Worm (Caenorhabditis elegans) whole organism, L4 larva: ENCODE results near the gene pst-2.

Experiments used
- F10B5.3 ChIP-seq: sonication (generic microtip); optimal IDR thresholded peaks from 2 replicates; lab custom pipeline; 2016; ENCODE audit warnings: mild to moderate bottlenecking, missing genetic modification characterization, missing compliant biosample characterization
- F49E8.2 ChIP-seq: sonication (generic microtip); optimal IDR thresholded peaks from 2 replicates; lab custom pipeline; 2016; ENCODE audit warnings: missing compliant biosample characterization, mild to moderate bottlenecking, missing genetic modification characterization, borderline replicate concordance
- T26A8.4 ChIP-seq: fragments of 200-800 bp; sonication (Bioruptor generic); IDR thresholded peaks from 2 replicates; pipeline ENCODE4 v1.3.6; 2022; ENCODE audit warnings: missing genetic modification characterization, missing compliant biosample characterization
- Y105C5A.15 ChIP-seq: fragments of 200-800 bp; sonication (Bioruptor generic); IDR thresholded peaks from 2 replicates; pipeline ENCODE4 v1.3.6; 2022; ENCODE audit warnings: missing genetic modification characterization, missing compliant biosample characterization
- aha-1 ChIP-seq: fragments of 150-350 bp; peaks from one replicate; lab custom pipeline; 2014; ENCODE audit warnings: missing biosample characterization, missing genetic modification characterization
- aly-2 ChIP-seq: sonication (generic microtip); optimal IDR thresholded peaks from 2 replicates; lab custom pipeline; 2018; ENCODE audit warnings: missing biosample characterization, missing genetic modification characterization
- dmd-8 ChIP-seq: fragments of 200-800 bp; sonication (Bioruptor generic); IDR thresholded peaks from 2 replicates; pipeline ENCODE4 v1.3.6; 2022; ENCODE audit warnings: missing genetic modification characterization, missing compliant biosample characterization
- hif-1 ChIP-seq, 2 experiments: sonication (generic microtip); optimal IDR thresholded peaks; 2 replicates each; lab custom pipeline; 2016 to 2017; ENCODE audit warnings: missing compliant biosample characterization in 2 of 2, missing genetic modification characterization in 2 of 2, missing genetic modification reagents in 2 of 2, missing genotype in 2 of 2, mild to moderate bottlenecking in 1 of 2
- lin-1 ChIP-seq: fragments of 200-800 bp; sonication (Bioruptor generic); IDR thresholded peaks from 2 replicates; pipeline ENCODE4 v1.3.6; 2022; ENCODE audit warnings: missing genetic modification reagents, missing genetic modification characterization, missing compliant biosample characterization
- lin-39 ChIP-seq: fragments of 150-350 bp; optimal IDR thresholded peaks from 2 replicates; lab custom pipeline; 2014; ENCODE audit warnings: missing biosample characterization, missing genetic modification reagents, missing genetic modification characterization
- madf-9 ChIP-seq: fragments of 200-800 bp; sonication (Bioruptor generic); conservative IDR thresholded peaks from 2 replicates; pipeline ENCODE4 v1.3.6; 2022; ENCODE audit warnings: missing genetic modification reagents, missing genetic modification characterization, missing compliant biosample characterization
- mdl-1 ChIP-seq, 2 experiments: fragments of 150-350 bp in 1 of 2; sonication (generic microtip) in 1 of 2; optimal IDR thresholded peaks; 2 replicates each; lab custom pipeline; 2014 to 2017; ENCODE audit warnings: missing biosample characterization in 2 of 2, missing genetic modification characterization in 2 of 2
- mdt-29 ChIP-seq: fragments of 200-800 bp; sonication (Bioruptor generic); IDR thresholded peaks from 2 replicates; pipeline ENCODE4 v1.3.6; 2022; ENCODE audit warnings: missing genetic modification reagents, missing genetic modification characterization, missing compliant biosample characterization
- mep-1 ChIP-seq: fragments of 150-350 bp; sonication (generic microtip); optimal IDR thresholded peaks from 3 replicates; lab custom pipeline; 2014; ENCODE audit warnings: missing biosample characterization, missing genetic modification characterization
- mxl-2 ChIP-seq: fragments of 200-800 bp; sonication (Bioruptor generic); conservative IDR thresholded peaks from 2 replicates; pipeline ENCODE4 v1.3.6; 2022; ENCODE audit warnings: missing genetic modification reagents, missing genetic modification characterization, missing compliant biosample characterization
- nhr-28 ChIP-seq: fragments of 150-350 bp; optimal IDR thresholded peaks from 2 replicates; lab custom pipeline; 2014; ENCODE audit warnings: missing biosample characterization, missing genetic modification characterization
- nhr-76 ChIP-seq: fragments of 150-350 bp; optimal IDR thresholded peaks from 2 replicates; lab custom pipeline; 2014; ENCODE audit warnings: missing biosample characterization, missing genetic modification characterization
- php-3 ChIP-seq: fragments of 200-800 bp; sonication (Bioruptor generic); IDR thresholded peaks from 2 replicates; pipeline ENCODE4 v1.3.6; 2022; ENCODE audit warnings: missing genetic modification reagents, missing genetic modification characterization, missing compliant biosample characterization
- pqm-1 ChIP-seq: sonication (generic microtip); optimal IDR thresholded peaks from 2 replicates; lab custom pipeline; 2017; ENCODE audit warnings: missing biosample characterization, missing genetic modification characterization
- unc-62 ChIP-seq, 3 experiments: fragments of 150-350 bp in 1 of 3; sonication (generic microtip); optimal IDR thresholded peaks in 2 of 3; peaks in 1 of 3; 1 replicate in 1 of 3; 2 replicates in 2 of 3; lab custom pipeline; 2014 to 2017; ENCODE audit warnings: missing biosample characterization in 3 of 3, missing genetic modification characterization in 3 of 3, missing genetic modification reagents in 3 of 3, missing genotype in 1 of 3
- zfp-2 ChIP-seq: sonication (generic microtip); optimal IDR thresholded peaks from 2 replicates; lab custom pipeline; 2016; ENCODE audit warnings: mild to moderate bottlenecking, missing genetic modification characterization, missing compliant biosample characterization
- zip-11 ChIP-seq: fragments of 200-800 bp; sonication (Bioruptor generic); IDR thresholded peaks from 2 replicates; pipeline ENCODE4 v1.3.6; 2022; ENCODE audit warnings: missing genetic modification characterization, missing compliant biosample characterization
- zip-2 ChIP-seq: fragments of 150-350 bp; optimal IDR thresholded peaks from 2 replicates; lab custom pipeline; 2014; ENCODE audit warnings: missing biosample characterization, missing genetic modification characterization

Gene pst-2

DNA sequence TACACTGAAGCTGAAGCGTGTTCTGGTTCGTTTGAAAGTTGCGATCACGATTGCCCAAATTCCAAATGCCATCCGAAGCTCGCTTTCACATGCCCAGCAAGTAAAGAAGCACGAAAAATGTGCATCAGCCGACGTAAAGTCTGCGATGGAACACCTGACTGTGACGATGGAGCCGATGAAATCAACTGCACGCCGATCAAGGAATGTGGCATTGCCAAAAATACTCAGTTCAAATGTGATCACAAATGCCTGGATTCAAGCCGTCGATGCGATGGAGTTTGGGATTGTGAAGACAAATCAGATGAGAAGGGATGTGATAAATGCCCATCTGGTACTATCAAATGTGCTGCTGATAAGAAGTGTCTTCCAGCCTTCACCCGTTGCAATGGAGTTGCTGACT lies 49.1 kb downstream of the pst-2 start:
- TF ChIP-seq aha-1 (tag; lab: Kevin White, UChicago) = peak; percentile 93
- no peak for TF ChIP-seq F10B5.3
- TF ChIP-seq nhr-76 (tag; lab: Kevin White, UChicago) = no peak

DNA sequence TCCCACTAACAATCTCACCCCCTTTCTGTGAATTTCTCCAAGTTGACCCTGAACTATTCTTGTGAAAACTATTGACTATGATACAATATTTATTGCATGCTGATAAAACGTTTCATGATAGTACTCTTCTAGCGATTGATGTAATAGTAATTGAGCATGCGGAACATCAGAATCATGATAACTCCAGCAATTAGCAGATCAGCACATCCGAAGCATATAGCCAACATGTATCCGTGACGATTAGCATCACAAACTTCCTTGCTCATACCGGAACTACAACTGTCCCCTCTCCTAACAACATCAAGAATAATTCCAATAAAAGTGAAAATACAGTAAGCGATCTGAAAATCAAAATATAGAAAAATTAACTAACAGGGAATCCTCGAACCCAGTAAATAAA lies 49.8 kb downstream of the pst-2 start:
- no peak for TF ChIP-seq dmd-8 (GFP tag; lab: Robert Waterston, UW)
- TF ChIP-seq F10B5.3 = no peak
- TF ChIP-seq lin-1 = no peak
- TF ChIP-seq F49E8.2 (tag; lab: Kevin White, UChicago) = no peak
- no peak for TF ChIP-seq zip-2 (tag; lab: Kevin White, UChicago)
- peak; percentile 28 for TF ChIP-seq aha-1 (tag; lab: Kevin White, UChicago)
- no peak for TF ChIP-seq aly-2
- no peak for TF ChIP-seq mep-1
- no peak for TF ChIP-seq mdt-29
- TF ChIP-seq mdl-1 (tag; optimal IDR thresholded peaks at IDR 0.05; lab: Kevin White, UChicago) = no peak
- TF ChIP-seq unc-62 (GFP tag; optimal IDR thresholded peaks at IDR 0.05 in 1 of 2; lab: Kevin White, UChicago) = peak in 1 of 2 experiments; percentile 28
- TF ChIP-seq unc-62 (tag; optimal IDR thresholded peaks at IDR 0.05; lab: Kevin White, UChicago) = no peak

DNA sequence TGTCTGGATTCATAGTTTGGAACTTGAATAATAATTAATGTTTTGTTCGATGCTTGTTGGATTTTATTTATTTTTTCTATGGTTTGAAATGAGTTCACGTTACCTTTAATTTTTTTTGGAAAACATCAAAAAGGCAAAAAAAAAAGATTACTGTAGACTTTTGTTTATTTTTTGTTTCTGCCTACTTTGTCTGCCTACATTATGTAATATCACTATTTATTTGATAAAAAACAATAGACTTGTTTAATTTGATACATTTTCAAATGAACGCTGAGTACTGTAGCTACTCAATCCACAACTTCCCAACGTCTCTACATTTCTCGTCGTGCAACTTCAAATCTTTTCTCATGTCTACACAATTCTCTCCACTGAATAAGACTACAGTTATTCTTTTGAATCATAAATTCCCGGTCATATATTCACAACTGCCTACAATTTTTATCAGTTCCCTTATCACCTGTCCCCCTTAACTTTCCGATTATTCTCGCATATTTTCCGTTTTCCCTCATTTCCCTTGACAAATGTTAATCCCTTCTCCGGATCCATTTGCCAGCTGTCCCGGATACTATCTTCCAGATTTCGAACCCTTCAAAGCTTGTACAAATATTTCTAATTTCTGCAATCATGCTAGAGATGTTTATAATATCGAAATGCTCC lies 50.9 kb downstream of the pst-2 start, which contains the start of the genes B0244.9 and B0244.7:
Gene B0244.9 (minus strand): TSS at position 51 of the 657 bp plus-strand sequence.
Gene B0244.7 (plus strand): TSS at position 522 of the 657 bp plus-strand sequence.
- TF ChIP-seq zip-11 = no peak
- TF ChIP-seq lin-39 = no peak
- TF ChIP-seq zfp-2 (tag; lab: Kevin White, UChicago) = no peak
- no peak for TF ChIP-seq Y105C5A.15
- peak; percentile 56 for TF ChIP-seq pqm-1 (tag; lab: Kevin White, UChicago)
- TF ChIP-seq madf-9 (GFP tag; lab: Robert Waterston, UW) = no peak
- TF ChIP-seq mxl-2 (GFP tag; lab: Robert Waterston, UW) = no peak
- no peak for TF ChIP-seq hif-1 (tag; optimal IDR thresholded peaks at IDR 0.05; lab: Kevin White, UChicago)
- TF ChIP-seq T26A8.4 (GFP tag; lab: Robert Waterston, UW) = no peak
- no peak for TF ChIP-seq php-3 (GFP tag; lab: Robert Waterston, UW)
- TF ChIP-seq nhr-28 (tag; lab: Kevin White, UChicago) = peak; percentile 62
- TF ChIP-seq, all 104 proteins: peak for 2
